Fruit fly (Drosophila melanogaster): Measurements from ENCODE around the gene CG7568.

- TF ChIP-seq CG16779 (tag; optimal IDR thresholded peaks at IDR 0.05) (no peak), Sox14 (GFP tag; optimal IDR thresholded peaks at IDR 0.05) (no peak), Smox (GFP tag; optimal IDR thresholded peaks at IDR 0.05) (no peak), dsx (GFP tag; optimal IDR thresholded peaks at IDR 0.05; ENCODE audit: poor library complexity, severe bottlenecking) (no peak), Blimp-1 (GFP tag; optimal IDR thresholded peaks at IDR 0.05) (no peak), pdm3 (GFP tag; optimal IDR thresholded peaks at IDR 0.05) (no peak), Eip75B (GFP tag; optimal IDR thresholded peaks at IDR 0.05) (no peak), Eip93F (GFP tag; optimal IDR thresholded peaks at IDR 0.05) (no peak)
These were observed 34.9 kb downstream of the CG7568 start for dm6 chr3R:29565744-29566143.

All from whole organism, prepupa.